Fruit fly (Drosophila melanogaster): Measurements from ENCODE around the gene CG42300.
A peak's percentile ranks its signal among the peaks of the same experiment; 100 is the strongest.

The CG42300 gene

dm6 chrX:15532062-15532461, 23.8 kb downstream of the CG42300 start (continued):
- TF ChIP-seq tll (GFP tag; optimal IDR thresholded peaks at IDR 0.05) = no peak
- TF ChIP-seq Bdp1 (GFP tag; optimal IDR thresholded peaks at IDR 0.05) = no peak
- no peak for TF ChIP-seq oc (tag; optimal IDR thresholded peaks at IDR 0.05)
- TF ChIP-seq rib (GFP tag; IDR thresholded peaks at IDR 0.05) = no peak
- TF ChIP-seq CG17568 (GFP tag; optimal IDR thresholded peaks at IDR 0.05) = no peak
- TF ChIP-seq CG12104 (GFP tag; optimal IDR thresholded peaks at IDR 0.05) = no peak
- TF ChIP-seq CG8281 (tag; optimal IDR thresholded peaks at IDR 0.05) = no peak
- no peak for TF ChIP-seq pfk (GFP tag; optimal IDR thresholded peaks at IDR 0.05)
- TF ChIP-seq HLH4C (GFP tag; IDR thresholded peaks at IDR 0.05; ENCODE audit: partially characterized antibody) = no peak
- no peak for TF ChIP-seq CG34376 (GFP tag; optimal IDR thresholded peaks at IDR 0.05)
- no peak for TF ChIP-seq fd64A (GFP tag; optimal IDR thresholded peaks at IDR 0.05)
- TF ChIP-seq CG15011 (GFP tag; optimal IDR thresholded peaks at IDR 0.05) = no peak
- no peak for TF ChIP-seq so (GFP tag; IDR thresholded peaks at IDR 0.05)
- peak; percentile 39 for TF ChIP-seq CG10366 (GFP tag; IDR thresholded peaks at IDR 0.05)
- TF ChIP-seq Chrac-16 (GFP tag; optimal IDR thresholded peaks at IDR 0.05) = no peak
- no peak for TF ChIP-seq CG8765 (GFP tag; IDR thresholded peaks at IDR 0.05)
- no peak for TF ChIP-seq CG3163 (GFP tag; optimal IDR thresholded peaks at IDR 0.05)
- peak; percentile 18 for TF ChIP-seq nmo (GFP tag; optimal IDR thresholded peaks at IDR 0.05)
- peak; percentile 34 for TF ChIP-seq ATbp (GFP tag; optimal IDR thresholded peaks at IDR 0.05)
- no peak for TF ChIP-seq Bgb (GFP tag; IDR thresholded peaks at IDR 0.05; ENCODE audit: partially characterized antibody)
- no peak for TF ChIP-seq mirr (GFP tag; optimal IDR thresholded peaks at IDR 0.05)
- TF ChIP-seq Aef1 (GFP tag; IDR thresholded peaks at IDR 0.05) = peak; percentile 40; the same call in 2 of the 3 replicates
- TF ChIP-seq Side (GFP tag; optimal IDR thresholded peaks at IDR 0.05) = peak; percentile 14
- TF ChIP-seq CG4854 (GFP tag; optimal IDR thresholded peaks at IDR 0.05) = no peak
- TF ChIP-seq CG30020 (tag; optimal IDR thresholded peaks at IDR 0.05) = no peak
- no peak for TF ChIP-seq GATAe (GFP tag; conservative IDR thresholded peaks at IDR 0.05)
- no peak for TF ChIP-seq gcm2 (GFP tag; optimal IDR thresholded peaks at IDR 0.05)
- no peak for TF ChIP-seq CG17612 (GFP tag; IDR thresholded peaks at IDR 0.05)
- no peak for TF ChIP-seq CG10431 (GFP tag; optimal IDR thresholded peaks at IDR 0.05)
- no peak for TF ChIP-seq sima (GFP tag; optimal IDR thresholded peaks at IDR 0.05)
- TF ChIP-seq CG8359 (GFP tag; optimal IDR thresholded peaks at IDR 0.05; ENCODE audit: borderline replicate concordance) = no peak
- TF ChIP-seq H2.0 (GFP tag; IDR thresholded peaks at IDR 0.05) = peak; percentile 49
- peak; percentile 41 for TF ChIP-seq Xbp1 (GFP tag; optimal IDR thresholded peaks at IDR 0.05)
- TF ChIP-seq bsh (GFP tag; optimal IDR thresholded peaks at IDR 0.05) = peak in 1 of 2 experiments; percentile 54
- TF ChIP-seq scrt (GFP tag; optimal IDR thresholded peaks at IDR 0.05) = peak; percentile 5
- TF ChIP-seq PHDP (tag; optimal IDR thresholded peaks at IDR 0.05) = peak; percentile 32
- TF ChIP-seq CG16779 (GFP tag; IDR thresholded peaks at IDR 0.05) = no peak
- no peak for TF ChIP-seq CG17912 (GFP tag; optimal IDR thresholded peaks at IDR 0.05)
- TF ChIP-seq CG13775 (GFP tag; optimal IDR thresholded peaks at IDR 0.05) = no peak
- TF ChIP-seq CG9876 (GFP tag; optimal IDR thresholded peaks at IDR 0.05) = no peak
- no peak for TF ChIP-seq CG15479 (GFP tag; optimal IDR thresholded peaks at IDR 0.05)
- TF ChIP-seq CG12219 (GFP tag; optimal IDR thresholded peaks at IDR 0.05) = no peak
- no peak for TF ChIP-seq CG11560 (tag; IDR thresholded peaks at IDR 0.05)
- no peak for TF ChIP-seq lov (optimal IDR thresholded peaks at IDR 0.05)
- no peak for TF ChIP-seq lov (GFP tag; IDR thresholded peaks at IDR 0.05)
- no peak for TF ChIP-seq E2f2 (GFP tag; IDR thresholded peaks at IDR 0.05)
- TF ChIP-seq CG10543 (GFP tag; optimal IDR thresholded peaks at IDR 0.05) = no peak
- no peak for TF ChIP-seq CG10565 (GFP tag; optimal IDR thresholded peaks at IDR 0.05)
- no peak for TF ChIP-seq tio (GFP tag; optimal IDR thresholded peaks at IDR 0.05)
- TF ChIP-seq unc-4 (GFP tag; IDR thresholded peaks at IDR 0.05; ENCODE audit: partially characterized antibody) = no peak
- no peak for TF ChIP-seq pita (GFP tag; optimal IDR thresholded peaks at IDR 0.05)

Measured in whole organism, embryonic.